Worm (Caenorhabditis elegans) whole organism, young adult: ENCODE data around the gene hlh-14.

Source experiments
- B0261.1 ChIP-seq: sonication (generic microtip); optimal IDR thresholded peaks from 2 replicates; lab custom pipeline; 2016; ENCODE audit warnings: mild to moderate bottlenecking, missing genetic modification characterization, moderate library complexity, missing compliant biosample characterization
- C06A6.2 ChIP-seq: fragments of 200-800 bp; sonication (Bioruptor generic); conservative IDR thresholded peaks from 2 replicates; pipeline ENCODE4 v1.3.6; 2022; ENCODE audit warnings: missing genetic modification characterization, missing compliant biosample characterization
- C17E4.6 ChIP-seq: fragments of 200-800 bp; sonication (Bioruptor generic); IDR thresholded peaks from 2 replicates; pipeline ENCODE4 v1.3.6; 2022; ENCODE audit warnings: missing genetic modification reagents, missing genetic modification characterization, missing compliant biosample characterization
- F23B12.7 ChIP-seq: sonication (generic microtip); optimal IDR thresholded peaks from 2 replicates; lab custom pipeline; 2017; ENCODE audit warnings: missing genetic modification characterization, mild to moderate bottlenecking, missing compliant biosample characterization, antibody characterized with exemption, moderate library complexity; ENCODE audit not compliant: insufficient read depth
- F49E8.2 ChIP-seq: sonication (generic microtip); optimal IDR thresholded peaks from 3 replicates; lab custom pipeline; 2017; ENCODE audit warnings: missing genetic modification characterization, mild to moderate bottlenecking, missing compliant biosample characterization, antibody characterized with exemption, moderate library complexity; ENCODE audit not compliant: insufficient read depth
- F52B5.7 ChIP-seq: sonication (generic microtip); optimal IDR thresholded peaks from 2 replicates; lab custom pipeline; 2016; ENCODE audit warnings: mild to moderate bottlenecking, missing genetic modification characterization, missing compliant biosample characterization
- F55B11.4 ChIP-seq: sonication (generic microtip); optimal IDR thresholded peaks from 2 replicates; lab custom pipeline; 2016; ENCODE audit warnings: missing compliant biosample characterization, missing genetic modification characterization, borderline replicate concordance; ENCODE audit not compliant: insufficient read depth
- F57A8.1 ChIP-seq: fragments of 200-800 bp; sonication (Bioruptor generic); optimal IDR thresholded peaks from 2 replicates; lab custom pipeline; 2018; ENCODE audit warnings: mild to moderate bottlenecking, missing genetic modification characterization, moderate library complexity, missing compliant biosample characterization
- F57C9.4 ChIP-seq: sonication (generic microtip); optimal IDR thresholded peaks from 2 replicates; lab custom pipeline; 2017; ENCODE audit warnings: mild to moderate bottlenecking, missing genetic modification characterization, missing compliant biosample characterization
- Y53F4B.3 ChIP-seq: fragments of 200-800 bp; sonication (Bioruptor generic); IDR thresholded peaks from 2 replicates; pipeline ENCODE4 v1.3.6; 2022; ENCODE audit warnings: missing genetic modification reagents, missing genetic modification characterization, missing compliant biosample characterization
- Y53G8AR.9 ChIP-seq: fragments of 200-800 bp; sonication (Bioruptor generic); conservative IDR thresholded peaks from 2 replicates; pipeline ENCODE4 v1.3.6; 2022; ENCODE audit warnings: missing genetic modification reagents, missing genetic modification characterization, missing compliant biosample characterization
- Y79H2A.3 ChIP-seq: fragments of 200-800 bp; sonication (Bioruptor generic); conservative IDR thresholded peaks from 2 replicates; pipeline ENCODE4 v1.3.6; 2022; ENCODE audit warnings: missing genetic modification reagents, missing genetic modification characterization, missing compliant biosample characterization
- Y95B8A.8 ChIP-seq: fragments of 200-800 bp; sonication (Bioruptor generic); IDR thresholded peaks from 2 replicates; pipeline ENCODE4 v1.3.6; 2022; ENCODE audit warnings: missing genetic modification reagents, missing genetic modification characterization, missing compliant biosample characterization
- ZK185.1 ChIP-seq: sonication (generic microtip); optimal IDR thresholded peaks from 2 replicates; lab custom pipeline; 2016; ENCODE audit warnings: mild to moderate bottlenecking, missing genetic modification characterization, missing compliant biosample characterization; ENCODE audit not compliant: poor library complexity, severe bottlenecking
- athp-1 ChIP-seq: sonication (generic microtip); optimal IDR thresholded peaks from 2 replicates; lab custom pipeline; 2017; ENCODE audit warnings: mild to moderate bottlenecking, missing genetic modification characterization, missing compliant biosample characterization
- attf-3 ChIP-seq: fragments of 200-800 bp; sonication (Bioruptor generic); conservative IDR thresholded peaks from 2 replicates; pipeline ENCODE4 v1.3.6; 2022; ENCODE audit warnings: missing genetic modification reagents, missing genetic modification characterization, missing compliant biosample characterization
- cebp-1 ChIP-seq, 2 experiments: fragments of 200-800 bp in 1 of 2; sonication (Bioruptor generic) in 1 of 2; sonication (generic microtip) in 1 of 2; IDR thresholded peaks in 1 of 2; optimal IDR thresholded peaks in 1 of 2; 2 replicates each; pipeline versions ENCODE4 v1.3.6 to Lab custom; 2017 to 2022; ENCODE audit warnings: missing compliant biosample characterization in 2 of 2, missing genetic modification characterization in 2 of 2, mild to moderate bottlenecking in 1 of 2, missing genetic modification reagents in 1 of 2, moderate library complexity in 1 of 2
- chd-7 ChIP-seq: sonication (generic microtip); optimal IDR thresholded peaks from 2 replicates; lab custom pipeline; 2016; ENCODE audit warnings: mild to moderate bottlenecking, missing genetic modification characterization, moderate library complexity, missing compliant biosample characterization
- dpff-1 ChIP-seq: sonication (generic microtip); optimal IDR thresholded peaks from 2 replicates; lab custom pipeline; 2017; ENCODE audit warnings: mild to moderate bottlenecking, missing genetic modification characterization, missing compliant biosample characterization
- efl-1 ChIP-seq: fragments of 150-350 bp; optimal IDR thresholded peaks from 2 replicates; lab custom pipeline; 2014; ENCODE audit warnings: missing biosample characterization, missing genetic modification reagents, missing genetic modification characterization
- egrh-3 ChIP-seq: fragments of 200-800 bp; sonication (Bioruptor generic); IDR thresholded peaks from 2 replicates; pipeline ENCODE4 v1.3.6; 2022; ENCODE audit warnings: missing genetic modification reagents, missing genetic modification characterization, missing compliant biosample characterization
- gei-17 ChIP-seq: fragments of 200-800 bp; sonication (Bioruptor generic); optimal IDR thresholded peaks from 2 replicates; lab custom pipeline; 2018; ENCODE audit warnings: mild to moderate bottlenecking, missing genetic modification characterization, missing compliant biosample characterization
- hlh-26 ChIP-seq: fragments of 200-800 bp; sonication (Bioruptor generic); conservative IDR thresholded peaks from 2 replicates; pipeline ENCODE4 v1.3.6; 2022; ENCODE audit warnings: missing genetic modification reagents, missing genetic modification characterization, missing compliant biosample characterization
- hmg-1.2 ChIP-seq: fragments of 200-800 bp; sonication (Bioruptor generic); IDR thresholded peaks from 2 replicates; pipeline ENCODE4 v1.3.6; 2022; ENCODE audit warnings: missing genetic modification reagents, missing genetic modification characterization, missing compliant biosample characterization
- hrde-1 ChIP-seq: sonication (generic microtip); optimal IDR thresholded peaks from 2 replicates; lab custom pipeline; 2016; ENCODE audit warnings: missing genetic modification characterization, mild to moderate bottlenecking, missing compliant biosample characterization, moderate library complexity, missing genotype, missing genetic modification reagents, borderline replicate concordance
- lag-1 ChIP-seq: fragments of 200-800 bp; sonication (Bioruptor generic); IDR thresholded peaks from 2 replicates; pipeline ENCODE4 v1.3.6; 2022; ENCODE audit warnings: missing genetic modification reagents, missing genetic modification characterization, missing compliant biosample characterization
- let-607 ChIP-seq, 2 experiments: fragments of 200-800 bp in 1 of 2; sonication (Bioruptor generic) in 1 of 2; sonication (generic microtip) in 1 of 2; optimal IDR thresholded peaks; 2 replicates each; lab custom pipeline; 2016 to 2018; ENCODE audit warnings: mild to moderate bottlenecking in 2 of 2, missing compliant biosample characterization in 2 of 2, missing genetic modification characterization in 2 of 2, moderate library complexity in 2 of 2, missing genotype in 1 of 2
- lin-35 ChIP-seq, 3 experiments: fragments of 150-350 bp in 2 of 3; sonication (generic microtip) in 1 of 3; optimal IDR thresholded peaks; 2 replicates each; lab custom pipeline; 2014 to 2018; ENCODE audit warnings: missing biosample characterization in 3 of 3, missing genetic modification characterization in 3 of 3, missing genetic modification reagents in 3 of 3
- lsl-1 ChIP-seq: fragments of 200-800 bp; sonication (Bioruptor generic); optimal IDR thresholded peaks from 2 replicates; lab custom pipeline; 2018; ENCODE audit warnings: mild to moderate bottlenecking, missing genetic modification characterization, moderate library complexity, missing compliant biosample characterization
- lsy-27 ChIP-seq: sonication (generic microtip); optimal IDR thresholded peaks from 2 replicates; lab custom pipeline; 2017; ENCODE audit warnings: missing genetic modification characterization, mild to moderate bottlenecking, missing compliant biosample characterization, antibody characterized with exemption, missing genotype, borderline replicate concordance; ENCODE audit not compliant: insufficient read depth
- madf-3 ChIP-seq: fragments of 200-800 bp; sonication (Bioruptor generic); IDR thresholded peaks from 2 replicates; pipeline ENCODE4 v1.3.6; 2022; ENCODE audit warnings: missing genetic modification reagents, missing genetic modification characterization, missing compliant biosample characterization
- mcd-1 ChIP-seq: fragments of 200-800 bp; sonication (Bioruptor generic); IDR thresholded peaks from 2 replicates; pipeline ENCODE4 v1.3.6; 2022; ENCODE audit warnings: missing genetic modification reagents, missing genetic modification characterization, missing compliant biosample characterization
- mes-4 ChIP-seq: sonication (generic microtip); optimal IDR thresholded peaks from 2 replicates; lab custom pipeline; 2016; ENCODE audit warnings: missing genotype, missing genetic modification characterization, missing compliant biosample characterization
- nfyb-1 ChIP-seq: fragments of 200-800 bp; sonication (Bioruptor generic); IDR thresholded peaks from 2 replicates; pipeline ENCODE4 v1.3.6; 2022; ENCODE audit warnings: missing genetic modification reagents, missing genetic modification characterization, missing compliant biosample characterization
- nhr-179 ChIP-seq: sonication (generic microtip); optimal IDR thresholded peaks from 2 replicates; lab custom pipeline; 2016; ENCODE audit warnings: mild to moderate bottlenecking, missing genetic modification characterization, missing compliant biosample characterization
- nhr-27 ChIP-seq: fragments of 200-800 bp; sonication (Bioruptor generic); optimal IDR thresholded peaks from 2 replicates; lab custom pipeline; 2018; ENCODE audit warnings: mild to moderate bottlenecking, missing genetic modification characterization, moderate library complexity, missing compliant biosample characterization
- nhr-90 ChIP-seq: sonication (generic microtip); optimal IDR thresholded peaks from 2 replicates; lab custom pipeline; 2016; ENCODE audit warnings: missing genotype, mild to moderate bottlenecking, missing genetic modification characterization, missing compliant biosample characterization
- pha-4 ChIP-seq: fragments of 150-350 bp; sonication (generic microtip); optimal IDR thresholded peaks from 2 replicates; lab custom pipeline; 2014; ENCODE audit warnings: missing biosample characterization, missing genetic modification reagents, missing genetic modification characterization
- rpc-1 ChIP-seq, 2 experiments: fragments of 150-350 bp in 1 of 2; sonication (generic microtip) in 1 of 2; optimal IDR thresholded peaks; 2 replicates each; lab custom pipeline; 2014 to 2018; ENCODE audit warnings: missing biosample characterization in 1 of 2, missing genetic modification characterization in 1 of 2, missing genetic modification reagents in 1 of 2, missing genotype in 1 of 2
- sea-2 ChIP-seq: fragments of 200-800 bp; sonication (Bioruptor generic); IDR thresholded peaks from 2 replicates; pipeline ENCODE4 v1.3.6; 2022; ENCODE audit warnings: missing genetic modification characterization, missing compliant biosample characterization
- tbp1 ChIP-seq: fragments of 200-800 bp; sonication (Bioruptor generic); optimal IDR thresholded peaks from 2 replicates; lab custom pipeline; 2018; ENCODE audit warnings: mild to moderate bottlenecking, missing genetic modification characterization, missing compliant biosample characterization
- ztf-25 ChIP-seq: fragments of 200-800 bp; sonication (Bioruptor generic); IDR thresholded peaks from 2 replicates; pipeline ENCODE4 v1.3.6; 2022; ENCODE audit warnings: missing genetic modification reagents, missing genetic modification characterization, missing compliant biosample characterization

hlh-14 gene

ce11 chrII:5781935-5782921 lies 43.5 kb upstream of the hlh-14 start, which contains the start of gene K05F1.6 (continued):
- peak; percentile 88 for TF ChIP-seq nfyb-1 (GFP tag; lab: Robert Waterston, UW)
- peak; percentile 30 for TF ChIP-seq F57A8.1
- 0 out of 2 replicates have a peak, but pooled peaks have one; percentile 43 for TF ChIP-seq madf-3
- peak; percentile 77 for TF ChIP-seq F49E8.2 (tag; lab: Kevin White, UChicago)
- peak in 1 of 3 experiments; percentile 55 for TF ChIP-seq lin-35 (GFP tag; optimal IDR thresholded peaks at IDR 0.05; lab: Kevin White, UChicago)
- peak; percentile 88; the same call in 1 of the 2 replicates for TF ChIP-seq ztf-25 (GFP tag; lab: Robert Waterston, UW)
- TF ChIP-seq lsl-1 (GFP tag; lab: Kevin White, UChicago) = peak; percentile 63
- no peak for TF ChIP-seq efl-1 (GFP tag; lab: Kevin White, UChicago)
- TF ChIP-seq pha-4 = no peak
- TF ChIP-seq chd-7 = peak; percentile 83
- no peak for TF ChIP-seq lag-1
- TF ChIP-seq athp-1 = peak; percentile 77
- TF ChIP-seq attf-3 (GFP tag; lab: Robert Waterston, UW) = peak; percentile 48; the same call in 1 of the 2 replicates
- peak; percentile 76 for TF ChIP-seq mes-4 (tag; lab: Kevin White, UChicago)
- TF ChIP-seq lsy-27 = peak; percentile 90
- TF ChIP-seq Y79H2A.3 (GFP tag; lab: Robert Waterston, UW) = peak; percentile 64; the same call in 1 of the 2 replicates
- peak; percentile 60 for TF ChIP-seq nhr-27 (tag; lab: Kevin White, UChicago)
- no peak for TF ChIP-seq gei-17 (GFP tag; lab: Kevin White, UChicago)
- TF ChIP-seq F55B11.4 = no peak
- peak; percentile 60 for TF ChIP-seq ZK185.1 (tag; lab: Kevin White, UChicago)
- peak; percentile 66 for TF ChIP-seq dpff-1
- TF ChIP-seq nhr-90 (tag; lab: Kevin White, UChicago) = peak; percentile 95
- TF ChIP-seq F57C9.4 (tag; lab: Kevin White, UChicago) = no peak
- peak; percentile 90 for TF ChIP-seq hmg-1.2
- peak; percentile 77; the same call in 1 of the 2 replicates for TF ChIP-seq Y53G8AR.9
- TF ChIP-seq F52B5.7 (tag; lab: Kevin White, UChicago) = peak; percentile 90
- TF ChIP-seq rpc-1 (optimal IDR thresholded peaks at IDR 0.05; lab: Kevin White, UChicago) = peak; percentile 90
- TF ChIP-seq rpc-1 (tag; optimal IDR thresholded peaks at IDR 0.05; lab: Kevin White, UChicago) = peak; percentile 89
- TF ChIP-seq C06A6.2 (GFP tag; lab: Robert Waterston, UW) = no peak
- peak; percentile 60; the same call in 1 of the 2 replicates for TF ChIP-seq Y53F4B.3 (GFP tag; lab: Robert Waterston, UW)
- 0 out of 2 replicates have a peak, but pooled peaks have one; percentile 53 for TF ChIP-seq cebp-1 (GFP tag; IDR thresholded peaks at IDR 0.05; lab: Robert Waterston, UW)
- peak; percentile 70 for TF ChIP-seq cebp-1 (tag; optimal IDR thresholded peaks at IDR 0.05; lab: Kevin White, UChicago)
- peak; percentile 90 for TF ChIP-seq hrde-1 (tag; lab: Kevin White, UChicago)
- TF ChIP-seq F23B12.7 = peak; percentile 93
- TF ChIP-seq C17E4.6 (GFP tag; lab: Robert Waterston, UW) = 0 out of 2 replicates have a peak, but pooled peaks have one; percentile 62
- peak; percentile 33 for TF ChIP-seq nhr-179 (tag; lab: Kevin White, UChicago)
- peak; percentile 49; the same call in 1 of the 2 replicates for TF ChIP-seq egrh-3 (GFP tag; lab: Robert Waterston, UW)
- TF ChIP-seq B0261.1 = peak; percentile 94
- no peak for TF ChIP-seq sea-2
- no peak for TF ChIP-seq hlh-26 (GFP tag; lab: Robert Waterston, UW)
- peak; percentile 70 for TF ChIP-seq Y95B8A.8 (GFP tag; lab: Robert Waterston, UW)
- TF ChIP-seq tbp1 (GFP tag; lab: Kevin White, UChicago) = peak; percentile 95
- TF ChIP-seq let-607 (tag; optimal IDR thresholded peaks at IDR 0.05; lab: Kevin White, UChicago) = peak; percentile 40 to 65
- TF ChIP-seq mcd-1 (GFP tag; lab: Robert Waterston, UW) = peak; percentile 72
